Worm (Caenorhabditis elegans) whole organism, young adult: ENCODE measurements around the gene F35E12.2.
A peak's percentile ranks its signal among the peaks of the same experiment; 100 is the strongest.

Source experiments
- B0336.3 ChIP-seq: fragments of 200-800 bp; sonication (Bioruptor generic); IDR thresholded peaks from 2 replicates; pipeline ENCODE4 v1.3.6; 2022; ENCODE audit warnings: missing genetic modification characterization, missing compliant biosample characterization
- D2030.7 ChIP-seq: fragments of 200-800 bp; sonication (Bioruptor generic); IDR thresholded peaks from 2 replicates; pipeline ENCODE4 v1.3.6; 2022; ENCODE audit warnings: missing genetic modification reagents, missing genetic modification characterization, missing compliant biosample characterization
- F33H1.4 ChIP-seq: fragments of 200-800 bp; sonication (Bioruptor generic); IDR thresholded peaks from 2 replicates; pipeline ENCODE4 v1.3.6; 2022; ENCODE audit warnings: missing genetic modification reagents, missing genetic modification characterization, missing compliant biosample characterization
- F37B4.10 ChIP-seq: fragments of 200-800 bp; sonication (Bioruptor generic); IDR thresholded peaks from 2 replicates; pipeline ENCODE4 v1.3.6; 2022; ENCODE audit warnings: missing genetic modification characterization, missing compliant biosample characterization
- F57A8.1 ChIP-seq: fragments of 200-800 bp; sonication (Bioruptor generic); optimal IDR thresholded peaks from 2 replicates; lab custom pipeline; 2018; ENCODE audit warnings: mild to moderate bottlenecking, missing genetic modification characterization, moderate library complexity, missing compliant biosample characterization
- F57C9.4 ChIP-seq: sonication (generic microtip); optimal IDR thresholded peaks from 2 replicates; lab custom pipeline; 2017; ENCODE audit warnings: mild to moderate bottlenecking, missing genetic modification characterization, missing compliant biosample characterization
- K12H6.12 ChIP-seq: fragments of 200-800 bp; sonication (Bioruptor generic); optimal IDR thresholded peaks from 2 replicates; lab custom pipeline; 2018; ENCODE audit warnings: mild to moderate bottlenecking, missing genetic modification characterization, missing compliant biosample characterization
- T07F8.4 ChIP-seq: sonication (generic microtip); optimal IDR thresholded peaks from 2 replicates; lab custom pipeline; 2016; ENCODE audit warnings: mild to moderate bottlenecking, missing genetic modification characterization, moderate library complexity, missing compliant biosample characterization
- Y53G8AR.9 ChIP-seq: fragments of 200-800 bp; sonication (Bioruptor generic); conservative IDR thresholded peaks from 2 replicates; pipeline ENCODE4 v1.3.6; 2022; ENCODE audit warnings: missing genetic modification reagents, missing genetic modification characterization, missing compliant biosample characterization
- akir-1 ChIP-seq: fragments of 200-800 bp; sonication (Bioruptor generic); optimal IDR thresholded peaks from 2 replicates; lab custom pipeline; 2018; ENCODE audit warnings: mild to moderate bottlenecking, missing genetic modification characterization, moderate library complexity, missing compliant biosample characterization
- ccch-3 ChIP-seq: fragments of 200-800 bp; sonication (Bioruptor generic); optimal IDR thresholded peaks from 2 replicates; lab custom pipeline; 2018; ENCODE audit warnings: mild to moderate bottlenecking, missing genetic modification characterization, missing compliant biosample characterization
- cebp-2 ChIP-seq: fragments of 200-800 bp; sonication (Bioruptor generic); IDR thresholded peaks from 2 replicates; pipeline ENCODE4 v1.3.6; 2022; ENCODE audit warnings: missing genetic modification characterization, missing compliant biosample characterization
- ceh-58 ChIP-seq: fragments of 200-800 bp; sonication (Bioruptor generic); IDR thresholded peaks from 2 replicates; pipeline ENCODE4 v1.3.6; 2022; ENCODE audit warnings: missing genetic modification characterization, missing compliant biosample characterization
- ekl-4 ChIP-seq: fragments of 200-800 bp; sonication (Bioruptor generic); IDR thresholded peaks from 2 replicates; pipeline ENCODE4 v1.3.6; 2022; ENCODE audit warnings: missing genetic modification reagents, missing genetic modification characterization, missing compliant biosample characterization
- fkh-3 ChIP-seq: sonication (generic microtip); optimal IDR thresholded peaks from 2 replicates; lab custom pipeline; 2016; ENCODE audit warnings: mild to moderate bottlenecking, missing genetic modification characterization, missing compliant biosample characterization
- hrde-1 ChIP-seq: sonication (generic microtip); optimal IDR thresholded peaks from 2 replicates; lab custom pipeline; 2016; ENCODE audit warnings: missing genetic modification characterization, mild to moderate bottlenecking, missing compliant biosample characterization, moderate library complexity, missing genotype, missing genetic modification reagents, borderline replicate concordance
- lin-54 ChIP-seq: fragments of 200-800 bp; sonication (Bioruptor generic); optimal IDR thresholded peaks from 2 replicates; lab custom pipeline; 2018; ENCODE audit warnings: mild to moderate bottlenecking, missing genetic modification characterization, missing compliant biosample characterization
- nfya-1 ChIP-seq: sonication (generic microtip); optimal IDR thresholded peaks from 2 replicates; lab custom pipeline; 2017; ENCODE audit warnings: antibody characterized with exemption, missing compliant biosample characterization, missing genetic modification characterization, borderline replicate concordance; ENCODE audit not compliant: insufficient read depth
- nfyb-1 ChIP-seq: fragments of 200-800 bp; sonication (Bioruptor generic); IDR thresholded peaks from 2 replicates; pipeline ENCODE4 v1.3.6; 2022; ENCODE audit warnings: missing genetic modification reagents, missing genetic modification characterization, missing compliant biosample characterization
- nhr-179 ChIP-seq: sonication (generic microtip); optimal IDR thresholded peaks from 2 replicates; lab custom pipeline; 2016; ENCODE audit warnings: mild to moderate bottlenecking, missing genetic modification characterization, missing compliant biosample characterization
- nhr-80 ChIP-seq: sonication (generic microtip); optimal IDR thresholded peaks from 2 replicates; lab custom pipeline; 2016; ENCODE audit warnings: missing genetic modification characterization, missing compliant biosample characterization
- nhr-90 ChIP-seq: sonication (generic microtip); optimal IDR thresholded peaks from 2 replicates; lab custom pipeline; 2016; ENCODE audit warnings: missing genotype, mild to moderate bottlenecking, missing genetic modification characterization, missing compliant biosample characterization
- pbrm-1 ChIP-seq: fragments of 200-800 bp; sonication (Bioruptor generic); IDR thresholded peaks from 2 replicates; pipeline ENCODE4 v1.3.6; 2022; ENCODE audit warnings: missing genetic modification reagents, missing genetic modification characterization, missing compliant biosample characterization
- pha-4 ChIP-seq: fragments of 150-350 bp; sonication (generic microtip); optimal IDR thresholded peaks from 2 replicates; lab custom pipeline; 2014; ENCODE audit warnings: missing biosample characterization, missing genetic modification reagents, missing genetic modification characterization
- rec-8 ChIP-seq, 2 experiments: sonication (generic microtip); optimal IDR thresholded peaks; 2 replicates each; lab custom pipeline; 2016; ENCODE audit warnings: mild to moderate bottlenecking in 2 of 2, missing genetic modification characterization in 2 of 2, missing genetic modification reagents in 2 of 2, missing genotype in 2 of 2, missing biosample characterization in 1 of 2, missing compliant biosample characterization in 1 of 2, moderate library complexity in 1 of 2
- zim-3 ChIP-seq: sonication (generic microtip); optimal IDR thresholded peaks from 2 replicates; lab custom pipeline; 2017; ENCODE audit warnings: mild to moderate bottlenecking, missing genetic modification characterization, moderate library complexity, missing compliant biosample characterization
- ztf-22 ChIP-seq: fragments of 200-800 bp; sonication (Bioruptor generic); optimal IDR thresholded peaks from 2 replicates; lab custom pipeline; 2018; ENCODE audit warnings: mild to moderate bottlenecking, missing genetic modification characterization, moderate library complexity, missing compliant biosample characterization
- ztf-25 ChIP-seq: fragments of 200-800 bp; sonication (Bioruptor generic); IDR thresholded peaks from 2 replicates; pipeline ENCODE4 v1.3.6; 2022; ENCODE audit warnings: missing genetic modification reagents, missing genetic modification characterization, missing compliant biosample characterization
- ztf-26 ChIP-seq: sonication (generic microtip); optimal IDR thresholded peaks from 2 replicates; lab custom pipeline; 2017; ENCODE audit warnings: missing genetic modification characterization, missing compliant biosample characterization

The F35E12.2 gene

DNA sequence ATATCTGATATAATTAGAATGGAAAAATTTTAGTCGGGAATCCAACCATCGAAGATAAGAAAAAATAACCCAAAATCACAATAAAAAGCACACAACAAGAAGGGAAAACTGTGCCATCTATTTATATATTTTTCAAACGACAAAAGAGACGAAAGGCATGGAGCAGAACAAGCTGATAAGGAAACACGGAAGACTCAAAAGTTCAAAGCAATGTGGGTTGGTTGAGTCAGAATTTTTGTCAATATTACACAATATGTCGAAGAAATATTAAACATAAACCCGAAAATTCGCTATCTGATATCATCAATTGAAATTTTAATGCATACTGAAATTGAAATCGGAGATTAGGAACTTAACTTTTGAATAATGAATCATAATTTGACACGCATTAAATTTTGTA lies 20.2 kb upstream of the F35E12.2 start, which contains the start of gene F35E12.9:
F35E12.9 (minus strand) TSS at position 227 of the 400 bp plus-strand sequence.
- TF ChIP-seq zim-3 (tag; lab: Kevin White, UChicago) = no peak
- TF ChIP-seq ztf-26 (tag; lab: Kevin White, UChicago) = no peak
- TF ChIP-seq ccch-3 (GFP tag; lab: Kevin White, UChicago) = no peak
- peak; percentile 84 for TF ChIP-seq nhr-80
- TF ChIP-seq F37B4.10 (GFP tag; lab: Robert Waterston, UW) = no peak
- no peak for TF ChIP-seq D2030.7 (GFP tag; lab: Robert Waterston, UW)
- TF ChIP-seq ekl-4 (GFP tag; lab: Robert Waterston, UW) = no peak

DNA sequence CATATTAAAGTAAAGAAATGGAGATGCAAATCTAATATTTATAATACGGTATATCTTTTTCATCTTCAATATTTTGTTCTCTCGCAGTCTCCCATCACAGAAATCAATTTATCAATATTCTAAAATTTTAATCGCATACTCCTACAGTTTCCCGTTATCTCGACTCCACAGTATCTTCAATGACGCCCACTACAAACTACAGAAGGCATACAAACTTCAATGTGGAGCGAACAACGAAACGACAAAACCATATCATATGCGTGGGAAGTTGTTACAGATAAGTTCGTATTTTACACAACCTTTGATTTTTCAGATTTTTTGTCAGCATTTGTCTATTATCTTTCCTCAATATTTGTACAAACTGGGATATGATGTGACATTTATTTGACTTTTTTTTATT lies 15.2 kb upstream of the F35E12.2 start:
- TF ChIP-seq cebp-2 (no peak), ztf-25 (GFP tag; lab: Robert Waterston, UW) (no peak), nhr-80 (peak; percentile 49)

DNA sequence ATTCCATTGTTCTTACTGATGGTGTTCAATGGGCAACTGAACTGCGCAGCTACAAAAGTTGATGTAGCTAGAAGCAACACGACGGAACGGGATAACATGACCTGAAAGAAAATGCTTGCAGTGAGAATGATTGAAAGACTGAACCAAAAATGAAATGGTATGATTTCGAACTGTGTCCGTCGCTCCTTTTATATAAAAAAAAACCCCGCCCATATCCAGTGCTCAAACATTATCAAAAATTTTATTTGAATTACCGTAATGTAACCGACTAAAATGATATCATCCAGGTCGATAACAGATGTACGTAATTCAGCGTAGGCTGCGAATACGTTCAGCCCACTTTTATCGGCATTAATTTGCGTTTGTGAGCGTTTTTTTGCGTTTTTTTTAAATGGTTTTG lies 13.7 kb upstream of the F35E12.2 start, which contains the start of gene irg-5:
irg-5 (minus strand) TSS at position 101 of the 400 bp plus-strand sequence.
- TF ChIP-seq nhr-179 (no peak), nfyb-1 (GFP tag; lab: Robert Waterston, UW) (no peak), pha-4 (tag; lab: Kevin White, UChicago) (no peak), F33H1.4 (no peak)

DNA sequence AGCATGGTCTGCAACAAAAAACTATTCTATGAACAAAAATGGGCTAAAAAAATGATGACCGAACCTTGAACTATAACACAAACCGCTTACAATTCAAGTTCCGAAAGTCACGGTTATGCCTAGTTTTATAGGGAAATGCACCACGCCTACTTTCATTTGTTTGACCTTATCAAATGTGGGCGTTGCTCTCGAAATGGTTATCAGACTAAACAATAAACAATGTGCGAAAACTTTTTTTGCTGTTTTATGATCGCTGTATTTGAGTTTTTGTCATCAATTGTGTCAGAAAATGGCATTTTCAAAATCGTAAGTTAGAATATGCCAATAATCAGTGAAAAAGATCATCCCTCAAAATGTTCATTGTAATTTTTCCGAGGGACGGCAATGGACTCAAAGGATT lies 11.5 kb upstream of the F35E12.2 start, which contains the start of gene F35E12.6:
F35E12.6 (minus strand) TSS at position 101 of the 400 bp plus-strand sequence.
- TF ChIP-seq nfya-1 (tag; lab: Kevin White, UChicago) (no peak), nhr-80 (peak; percentile 20), T07F8.4 (tag; lab: Kevin White, UChicago) (no peak), F57A8.1 (no peak), fkh-3 (tag; lab: Kevin White, UChicago) (no peak), Y53G8AR.9 (GFP tag; lab: Robert Waterston, UW) (no peak), nhr-90 (no peak)
- TF ChIP-seq, all 124 proteins: peak for 1

DNA sequence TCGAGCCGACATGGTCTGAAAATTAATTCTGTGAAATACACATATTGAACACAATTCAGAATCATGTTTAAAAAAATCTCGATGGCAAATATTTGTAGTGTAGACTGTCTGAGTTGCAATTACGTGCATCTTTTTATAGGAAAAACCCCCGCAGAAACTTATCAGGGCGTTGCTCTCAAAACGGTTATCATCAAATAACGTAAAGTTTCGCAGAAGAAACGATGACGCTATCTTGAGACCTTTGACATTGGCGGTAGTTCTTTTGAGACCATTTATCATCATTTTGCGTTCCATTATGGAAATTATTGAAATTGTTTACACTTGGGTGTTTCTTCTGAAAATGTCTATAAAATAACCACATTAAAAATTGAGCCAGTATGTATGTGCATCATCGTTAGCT lies 6.1 kb upstream of the F35E12.2 start, which contains the start of gene dct-17:
dct-17 (minus strand) TSS at position 23 of the 400 bp plus-strand sequence.
- TF ChIP-seq akir-1 (GFP tag; lab: Kevin White, UChicago) (no peak), B0336.3 (GFP tag; lab: Robert Waterston, UW) (no peak), K12H6.12 (tag; lab: Kevin White, UChicago) (no peak), nhr-80 (peak; percentile 55), pbrm-1 (GFP tag; lab: Robert Waterston, UW) (no peak)

DNA sequence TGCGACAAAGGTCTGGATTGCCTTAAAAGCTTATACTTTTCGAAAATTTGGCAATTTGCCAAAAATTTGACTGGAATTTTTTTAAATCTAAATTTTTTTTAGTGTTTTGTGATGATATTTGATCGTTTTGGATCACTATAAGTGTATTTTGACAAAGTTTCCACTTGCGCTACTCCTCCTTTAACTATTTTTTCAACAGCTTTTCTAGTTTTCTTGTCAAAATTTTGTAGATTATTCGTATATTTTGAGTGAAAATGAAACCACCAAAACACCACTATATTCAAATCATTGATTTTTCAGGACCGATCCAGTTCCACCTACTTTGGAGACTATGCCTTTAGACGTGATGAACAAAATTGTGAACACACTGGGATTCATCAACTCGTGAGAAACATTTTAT lies 893 bp upstream of the F35E12.2 start, which contains the start of gene fbxa-181:
fbxa-181 (plus strand) TSS at position 301 of the 400 bp plus-strand sequence.
- TF ChIP-seq hrde-1 (tag; lab: Kevin White, UChicago) (no peak), nhr-90 (no peak), F57C9.4 (tag; lab: Kevin White, UChicago) (no peak), lin-54 (GFP tag; lab: Kevin White, UChicago) (no peak), rec-8 (tag; optimal IDR thresholded peaks at IDR 0.05; lab: Kevin White, UChicago) (no peak)

DNA sequence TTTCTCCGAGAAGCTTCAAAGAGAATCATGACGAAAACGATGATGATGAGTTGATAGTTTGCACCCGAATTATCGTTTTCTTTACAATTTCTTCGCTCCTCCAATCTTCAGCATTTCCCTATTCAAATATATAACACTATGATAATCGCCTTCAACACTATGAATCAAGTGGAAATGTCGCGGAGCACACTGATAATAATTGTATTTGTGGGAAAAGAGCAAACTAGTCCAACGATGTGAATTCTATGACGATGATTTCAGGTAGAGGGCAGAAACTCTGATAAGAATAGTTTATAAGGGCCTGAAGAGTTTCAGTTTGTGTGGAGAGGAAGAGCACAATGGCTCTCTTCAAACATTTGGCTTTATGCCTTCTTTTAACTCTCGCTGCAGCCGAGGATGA lies 8.2 kb downstream of the F35E12.2 start, which contains the start of gene T01D3.6:
T01D3.6 (plus strand) TSS at position 294 of the 400 bp plus-strand sequence.
- TF ChIP-seq ztf-22 (GFP tag; lab: Kevin White, UChicago) = peak; percentile 12
- no peak for TF ChIP-seq ceh-58 (GFP tag; lab: Robert Waterston, UW)
- TF ChIP-seq nhr-80 = peak; percentile 65
